Worm (Caenorhabditis elegans): ENCODE results near the gene T02H6.6.
A peak's percentile ranks its signal among the peaks of the same experiment; 100 is the strongest.

T02H6.6 gene

ce11 chrII:684811-685210 lies 1.2 kb downstream of the T02H6.6 start, which contains the start of gene T02H6.5:
TSS of gene T02H6.5 (plus strand) at chrII:685111.
- TF ChIP-seq hmg-4 (GFP tag; optimal IDR thresholded peaks at IDR 0.05): no peak
- no peak for TF ChIP-seq sea-1 (GFP tag; conservative IDR thresholded peaks at IDR 0.05)
- no peak for TF ChIP-seq ama-1 (optimal IDR thresholded peaks at IDR 0.05)
- no peak for TF ChIP-seq tbx-37 (GFP tag; conservative IDR thresholded peaks at IDR 0.05)
- TF ChIP-seq tra-4 (tag; optimal IDR thresholded peaks at IDR 0.05): no peak
- no peak for TF ChIP-seq ceh-13 (GFP tag; optimal IDR thresholded peaks at IDR 0.05)

- TF ChIP-seq hnd-1 (tag; optimal IDR thresholded peaks at IDR 0.05): no peak
- no peak for TF ChIP-seq F13C5.2 (tag; optimal IDR thresholded peaks at IDR 0.05)
- TF ChIP-seq tbx-37 (GFP tag; conservative IDR thresholded peaks at IDR 0.05): no peak
- TF ChIP-seq hmg-4 (GFP tag; optimal IDR thresholded peaks at IDR 0.05): no peak
- no peak for TF ChIP-seq ceh-36 (tag; optimal IDR thresholded peaks at IDR 0.05)
- TF ChIP-seq ama-1 (optimal IDR thresholded peaks at IDR 0.05): no peak
- no peak for TF ChIP-seq B0310.2 (tag; optimal IDR thresholded peaks at IDR 0.05)
- TF ChIP-seq flt-1 (GFP tag; IDR thresholded peaks at IDR 0.05): no peak
- no peak for TF ChIP-seq tra-4 (tag; optimal IDR thresholded peaks at IDR 0.05)
- no peak for TF ChIP-seq aly-1 (tag; optimal IDR thresholded peaks at IDR 0.05)
- TF ChIP-seq ceh-13 (GFP tag; optimal IDR thresholded peaks at IDR 0.05): no peak
Observed at ce11 chrII:689749-690148, 6.2 kb downstream of the T02H6.6 start, which contains the start of gene T02H6.4. TSS of gene T02H6.4 (plus strand) at chrII:690049.

ce11 chrII:691550-691949 lies 8.0 kb downstream of the T02H6.6 start, which contains the start of gene T02H6.3:
TSS of gene T02H6.3 (plus strand) at chrII:691850.
- TF ChIP-seq tra-4 (tag; optimal IDR thresholded peaks at IDR 0.05) (no peak), tbx-11 (GFP tag; IDR thresholded peaks at IDR 0.05) (no peak), ceh-13 (GFP tag; optimal IDR thresholded peaks at IDR 0.05) (no peak), aly-1 (tag; optimal IDR thresholded peaks at IDR 0.05) (no peak), hnd-1 (tag; optimal IDR thresholded peaks at IDR 0.05) (no peak), ama-1 (optimal IDR thresholded peaks at IDR 0.05) (no peak), scrt-1 (GFP tag; IDR thresholded peaks at IDR 0.05) (no peak), F13C5.2 (tag; optimal IDR thresholded peaks at IDR 0.05) (no peak), sea-1 (GFP tag; conservative IDR thresholded peaks at IDR 0.05) (no peak), hmbx-1 (tag; optimal IDR thresholded peaks at IDR 0.05) (no peak), ets-7 (tag; optimal IDR thresholded peaks at IDR 0.05) (no peak), B0310.2 (tag; optimal IDR thresholded peaks at IDR 0.05) (no peak), hmg-4 (GFP tag; optimal IDR thresholded peaks at IDR 0.05) (no peak), pes-1 (GFP tag; IDR thresholded peaks at IDR 0.05) (no peak), tbx-37 (GFP tag; conservative IDR thresholded peaks at IDR 0.05) (no peak), flt-1 (GFP tag; IDR thresholded peaks at IDR 0.05) (no peak), ceh-36 (tag; optimal IDR thresholded peaks at IDR 0.05) (no peak)

- TF ChIP-seq tbx-11 (GFP tag; IDR thresholded peaks at IDR 0.05): 0 out of 2 replicates have a peak, but pooled peaks have one; percentile 27
- TF ChIP-seq scrt-1 (GFP tag; IDR thresholded peaks at IDR 0.05): peak; percentile 70; the same call in 1 of the 2 replicates
- peak; percentile 53; the same call in 1 of the 2 replicates for TF ChIP-seq tbx-37 (GFP tag; conservative IDR thresholded peaks at IDR 0.05)
Observed at ce11 chrII:695079-695478, 11.5 kb downstream of the T02H6.6 start.

- TF ChIP-seq scrt-1 (GFP tag; IDR thresholded peaks at IDR 0.05) (peak; percentile 76; the same call in 1 of the 2 replicates), tbx-37 (GFP tag; conservative IDR thresholded peaks at IDR 0.05) (peak; percentile 57), flt-1 (GFP tag; IDR thresholded peaks at IDR 0.05) (peak; percentile 64; the same call in 1 of the 2 replicates)
Observed at ce11 chrII:696776-697532, 13.4 kb downstream of the T02H6.6 start.

- TF ChIP-seq scrt-1 (GFP tag; IDR thresholded peaks at IDR 0.05) (peak; percentile 53; the same call in 1 of the 2 replicates), tbx-11 (GFP tag; IDR thresholded peaks at IDR 0.05) (peak; percentile 56; the same call in 1 of the 2 replicates), sea-1 (GFP tag; conservative IDR thresholded peaks at IDR 0.05) (peak; percentile 46; the same call in 1 of the 2 replicates)
Observed at ce11 chrII:698453-698852, 14.9 kb downstream of the T02H6.6 start.

ce11 chrII:701025-701370 lies 17.4 kb downstream of the T02H6.6 start, which contains the start of gene T02H6.11:
TSS of gene T02H6.11 (minus strand) at chrII:701125.
- TF ChIP-seq tbx-37 (GFP tag; conservative IDR thresholded peaks at IDR 0.05) (no peak), scrt-1 (GFP tag; IDR thresholded peaks at IDR 0.05) (no peak), ceh-36 (tag; optimal IDR thresholded peaks at IDR 0.05) (no peak), aly-1 (tag; optimal IDR thresholded peaks at IDR 0.05) (no peak), tbx-11 (GFP tag; IDR thresholded peaks at IDR 0.05) (no peak), F13C5.2 (tag; optimal IDR thresholded peaks at IDR 0.05) (no peak), sea-1 (GFP tag; conservative IDR thresholded peaks at IDR 0.05) (no peak), hmg-4 (GFP tag; optimal IDR thresholded peaks at IDR 0.05) (no peak), tra-4 (tag; optimal IDR thresholded peaks at IDR 0.05) (no peak), ama-1 (optimal IDR thresholded peaks at IDR 0.05) (no peak), ets-7 (tag; optimal IDR thresholded peaks at IDR 0.05) (no peak)

ce11 chrII:701371-702139 lies 18.0 kb downstream of the T02H6.6 start, which contains the start of gene thoc-1:
TSS of gene thoc-1 (plus strand) at chrII:702107.
- TF ChIP-seq hnd-1 (tag; optimal IDR thresholded peaks at IDR 0.05) (no peak), tbx-37 (GFP tag; conservative IDR thresholded peaks at IDR 0.05) (no peak), ceh-36 (tag; optimal IDR thresholded peaks at IDR 0.05) (no peak), hmbx-1 (tag; optimal IDR thresholded peaks at IDR 0.05) (no peak), ceh-13 (GFP tag; optimal IDR thresholded peaks at IDR 0.05) (no peak), aly-1 (tag; optimal IDR thresholded peaks at IDR 0.05) (no peak), ets-7 (tag; optimal IDR thresholded peaks at IDR 0.05) (no peak)
